Worm (Caenorhabditis elegans): ENCODE results near the gene fbxb-45.

ce11 chrII:1072106-1072505, 28.3 kb upstream of the fbxb-45 start, which contains the start of gene K02E7.4:
- TF ChIP-seq ztf-4 (tag; optimal IDR thresholded peaks at IDR 0.05) (no peak), skn-1 (tag; optimal IDR thresholded peaks at IDR 0.05) (no peak), unc-62 (GFP tag; optimal IDR thresholded peaks at IDR 0.05) (no peak), snpc-4 (tag; optimal IDR thresholded peaks at IDR 0.05) (no peak), elt-2 (tag; optimal IDR thresholded peaks at IDR 0.05) (no peak), aly-2 (tag; optimal IDR thresholded peaks at IDR 0.05) (no peak), fos-1 (tag; optimal IDR thresholded peaks at IDR 0.05) (no peak), jun-1 (tag; optimal IDR thresholded peaks at IDR 0.05) (no peak), nhr-12 (tag; optimal IDR thresholded peaks at IDR 0.05) (no peak), tbx-2 (tag; optimal IDR thresholded peaks at IDR 0.05) (no peak), mml-1 (tag; optimal IDR thresholded peaks at IDR 0.05) (no peak), pha-4 (tag; optimal IDR thresholded peaks at IDR 0.05) (no peak), ama-1 (optimal IDR thresholded peaks at IDR 0.05) (no peak)

All from whole organism, L3 larva.